Worm (Caenorhabditis elegans) whole organism, dauer: ENCODE results near the gene sto-1.

ENCODE experiments used
- unc-62 ChIP-seq: sonication (generic microtip); optimal IDR thresholded peaks from 2 replicates; lab custom pipeline; 2017; ENCODE audit warnings: missing biosample characterization, missing genetic modification reagents, missing genetic modification characterization

Gene sto-1

DNA sequence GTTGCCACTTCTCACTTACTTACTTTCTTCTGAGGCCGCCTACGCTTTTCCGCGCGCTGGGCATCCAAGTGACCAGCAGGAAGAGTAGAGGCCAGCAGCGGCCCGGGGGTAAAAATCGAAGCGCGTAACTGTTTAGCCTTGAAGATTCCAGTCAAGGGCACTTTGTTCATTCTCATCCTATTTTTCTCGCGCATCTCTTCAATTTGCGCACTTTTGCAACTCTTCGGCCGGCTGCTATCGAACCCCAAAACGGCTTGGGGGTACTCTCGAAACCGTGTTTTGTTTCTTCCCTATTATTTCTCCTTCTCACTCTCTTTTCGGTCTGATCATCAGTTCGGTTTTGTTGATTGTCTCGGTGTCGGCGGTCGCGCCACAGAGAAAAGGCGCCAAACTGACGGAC lies 24.0 kb downstream of the sto-1 start:
- no peak for TF ChIP-seq unc-62 (GFP tag; lab: Kevin White, UChicago)

DNA sequence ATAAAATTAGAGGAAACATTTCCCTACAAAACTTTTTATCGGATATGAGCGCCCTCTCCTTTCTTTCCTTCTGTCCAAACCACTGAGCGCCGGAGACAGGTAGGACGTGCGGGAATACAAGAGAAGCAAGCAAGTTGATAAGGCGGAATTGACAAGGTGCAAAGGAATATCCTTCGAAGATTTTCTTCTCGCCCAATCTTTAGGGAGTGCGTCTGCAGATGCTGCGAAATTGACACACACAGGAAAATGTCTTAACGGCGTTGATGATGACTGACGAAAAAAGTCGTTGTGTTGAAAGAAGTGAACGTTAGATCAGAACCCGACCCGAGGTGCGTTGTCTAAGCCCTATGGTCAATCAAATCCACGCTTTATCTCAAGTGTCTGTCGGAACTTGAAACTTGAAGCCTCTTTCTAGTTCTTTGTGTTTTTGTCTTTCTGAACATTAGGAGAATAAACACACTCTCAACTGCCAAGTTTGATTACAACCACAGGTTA lies 25.2 kb downstream of the sto-1 start:
- no peak for TF ChIP-seq unc-62 (GFP tag; lab: Kevin White, UChicago)

DNA sequence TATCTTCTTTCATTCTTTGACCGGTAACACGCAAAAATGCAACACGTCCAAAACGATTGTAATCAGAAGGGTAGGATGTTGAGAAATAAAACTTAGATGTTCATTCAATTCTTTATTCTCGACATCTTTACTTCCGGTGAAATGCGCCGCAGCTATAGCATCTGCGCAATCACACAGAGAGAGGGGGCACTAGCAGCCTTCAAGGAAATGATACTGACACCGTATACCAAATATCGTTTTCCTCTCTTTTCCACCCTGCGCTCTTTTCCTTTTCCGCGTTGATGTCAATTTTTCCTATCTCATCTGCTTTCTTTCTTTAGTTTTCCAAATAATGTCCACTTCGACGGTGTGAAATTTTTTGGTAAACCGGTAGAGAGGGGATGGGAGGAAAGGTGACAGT lies 28.1 kb downstream of the sto-1 start:
- no peak for TF ChIP-seq unc-62 (GFP tag; lab: Kevin White, UChicago)

DNA sequence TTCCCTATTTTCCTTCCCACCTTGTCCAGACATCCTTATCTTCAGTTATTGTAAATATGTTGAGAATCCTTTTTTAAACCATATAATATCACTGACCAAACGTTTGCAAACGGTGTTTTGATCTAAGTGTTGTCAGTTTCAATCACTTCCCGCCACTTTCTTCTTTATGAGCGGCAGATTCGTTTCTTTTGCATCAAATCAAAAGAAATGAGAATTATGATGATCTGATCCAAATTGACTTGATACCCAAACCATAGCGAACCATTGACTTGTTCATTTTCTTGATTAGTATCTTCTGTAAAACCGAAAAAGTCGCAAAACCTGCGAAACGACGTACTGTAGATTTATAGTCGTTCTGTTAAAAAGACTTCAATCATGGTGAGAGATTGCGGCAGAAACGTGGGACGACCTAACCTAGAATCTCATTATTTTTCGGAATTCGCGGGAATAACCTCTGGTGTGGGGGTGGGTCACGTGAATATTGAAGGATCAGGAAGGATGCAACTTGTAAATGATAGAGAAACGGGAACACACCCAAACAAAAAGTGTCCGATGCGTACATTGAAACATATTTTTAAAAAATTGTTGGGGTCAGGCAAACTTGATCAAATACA lies 31.4 kb downstream of the sto-1 start:
- no peak for TF ChIP-seq unc-62 (GFP tag; lab: Kevin White, UChicago)

DNA sequence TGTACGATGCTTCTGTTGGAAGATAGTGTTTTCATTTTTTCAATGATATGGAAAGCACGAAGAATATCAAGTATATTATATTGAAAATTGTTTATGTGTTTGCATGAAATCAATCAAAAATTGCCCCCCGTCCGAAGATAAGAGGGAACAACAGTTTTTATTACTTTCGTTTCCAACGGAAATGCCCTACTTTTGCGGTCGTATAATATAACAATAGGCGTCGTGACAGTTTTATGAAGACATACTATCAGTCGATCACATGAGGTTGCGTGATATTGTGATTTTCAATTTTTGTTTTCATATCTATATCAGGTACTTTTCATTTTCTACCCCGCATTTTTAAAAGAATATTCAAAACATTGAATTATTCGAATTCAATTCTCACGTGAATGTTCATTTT lies 33.4 kb downstream of the sto-1 start:
- TF ChIP-seq unc-62 (GFP tag; lab: Kevin White, UChicago), result no peak

DNA sequence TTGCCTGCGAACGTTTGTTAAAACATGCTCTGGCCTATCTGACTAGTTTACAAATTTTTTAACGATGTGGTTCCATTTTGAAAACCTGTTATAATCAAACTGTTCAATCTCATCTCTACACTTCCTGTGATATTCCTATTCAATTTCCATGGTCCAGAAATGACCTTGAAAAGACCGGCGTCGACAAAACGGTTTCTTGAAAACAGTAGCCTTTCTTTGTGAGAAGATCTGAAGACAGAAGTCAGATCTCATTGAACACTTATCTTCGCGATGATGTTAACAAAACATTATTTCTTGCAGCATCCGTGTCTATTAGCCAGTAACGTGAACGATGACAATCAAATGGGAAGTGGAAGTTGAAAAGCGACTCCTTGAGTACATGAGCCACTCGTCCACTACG lies 34.0 kb downstream of the sto-1 start, which contains the start of gene C44E12.1:
TSS of gene C44E12.1 (plus strand) at position 301 of the 400 bp plus-strand sequence.
- no peak for TF ChIP-seq unc-62 (GFP tag; lab: Kevin White, UChicago)

DNA sequence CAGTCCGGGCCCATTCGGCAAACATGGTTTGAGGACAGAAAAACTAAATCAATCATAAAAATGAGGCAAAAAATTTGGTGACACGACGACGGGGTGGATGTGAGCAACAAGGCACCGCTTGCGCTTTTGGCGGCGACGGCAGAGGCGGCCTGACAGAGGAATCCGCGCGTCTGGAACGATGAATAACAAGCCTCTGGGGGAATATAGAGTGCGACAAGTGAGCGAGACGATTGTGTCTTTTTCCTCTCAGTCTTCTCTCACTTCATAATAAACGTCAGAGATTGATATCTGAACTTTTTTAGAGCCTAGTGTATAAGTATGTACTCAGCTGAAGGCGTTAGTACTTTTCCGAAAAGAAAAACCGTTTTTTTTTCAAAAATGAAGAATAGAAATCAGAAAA lies 45.4 kb downstream of the sto-1 start, which contains the start of gene twk-17:
TSS of gene twk-17 (minus strand) at position 101 of the 400 bp plus-strand sequence.
- no peak for TF ChIP-seq unc-62 (GFP tag; lab: Kevin White, UChicago)
